Worm (Caenorhabditis elegans) whole organism, L4 larva: ENCODE data around the gene aat-3.
A peak's percentile ranks its signal among the peaks of the same experiment; 100 is the strongest.

Source experiments
- D1046.2 ChIP-seq: fragments of 200-800 bp; sonication (Bioruptor generic); IDR thresholded peaks from 2 replicates; pipeline ENCODE4 v1.3.6; 2022; ENCODE audit warnings: missing genetic modification characterization, missing compliant biosample characterization
- F10B5.3 ChIP-seq: sonication (generic microtip); optimal IDR thresholded peaks from 2 replicates; lab custom pipeline; 2016; ENCODE audit warnings: mild to moderate bottlenecking, missing genetic modification characterization, missing compliant biosample characterization
- F26F4.8 ChIP-seq: fragments of 200-800 bp; sonication (Bioruptor generic); conservative IDR thresholded peaks from 2 replicates; pipeline ENCODE4 v1.3.6; 2022; ENCODE audit warnings: missing genetic modification characterization, missing compliant biosample characterization
- T20F7.1 ChIP-seq: fragments of 200-800 bp; sonication (Bioruptor generic); optimal IDR thresholded peaks from 2 replicates; lab custom pipeline; 2018; ENCODE audit warnings: mild to moderate bottlenecking, missing genetic modification characterization, missing compliant biosample characterization
- T26A8.4 ChIP-seq: fragments of 200-800 bp; sonication (Bioruptor generic); IDR thresholded peaks from 2 replicates; pipeline ENCODE4 v1.3.6; 2022; ENCODE audit warnings: missing genetic modification characterization, missing compliant biosample characterization
- Y5F2A.4 ChIP-seq: fragments of 200-800 bp; sonication (Bioruptor generic); optimal IDR thresholded peaks from 2 replicates; lab custom pipeline; 2018; ENCODE audit warnings: mild to moderate bottlenecking, missing genetic modification characterization, missing compliant biosample characterization
- ZK337.2 ChIP-seq: fragments of 200-800 bp; sonication (Bioruptor generic); IDR thresholded peaks from 2 replicates; pipeline ENCODE4 v1.3.6; 2022; ENCODE audit warnings: missing genetic modification reagents, missing genetic modification characterization, missing compliant biosample characterization
- aha-1 ChIP-seq: fragments of 150-350 bp; peaks from one replicate; lab custom pipeline; 2014; ENCODE audit warnings: missing biosample characterization, missing genetic modification characterization
- ama-1 ChIP-seq: fragments of 150-350 bp; optimal IDR thresholded peaks from 2 replicates; lab custom pipeline; 2014; ENCODE audit warnings: inconsistent platforms, mixed read lengths
- arid-1 ChIP-seq: fragments of 200-800 bp; sonication (Bioruptor generic); conservative IDR thresholded peaks from 2 replicates; pipeline ENCODE4 v1.3.6; 2022; ENCODE audit warnings: missing genetic modification reagents, missing genetic modification characterization, missing compliant biosample characterization
- attf-4 ChIP-seq: sonication (generic microtip); optimal IDR thresholded peaks from 3 replicates; lab custom pipeline; 2017; ENCODE audit warnings: missing biosample characterization, missing genetic modification characterization
- ceh-28 ChIP-seq: fragments of 150-350 bp; optimal IDR thresholded peaks from 2 replicates; lab custom pipeline; 2014; ENCODE audit warnings: missing biosample characterization, missing genetic modification reagents, missing genetic modification characterization
- ceh-32 ChIP-seq: sonication (generic microtip); optimal IDR thresholded peaks from 2 replicates; lab custom pipeline; 2016; ENCODE audit warnings: mild to moderate bottlenecking, missing genetic modification characterization, missing compliant biosample characterization; ENCODE audit not compliant: poor library complexity
- ceh-44 ChIP-seq: fragments of 200-800 bp; sonication (Bioruptor generic); IDR thresholded peaks from 2 replicates; pipeline ENCODE4 v1.3.6; 2022; ENCODE audit warnings: missing genetic modification reagents, missing genetic modification characterization, missing compliant biosample characterization
- ces-1 ChIP-seq: fragments of 150-350 bp; sonication (generic microtip); optimal IDR thresholded peaks from 4 replicates; lab custom pipeline; 2014; ENCODE audit warnings: missing biosample characterization, missing genetic modification reagents, missing genetic modification characterization
- cey-2 ChIP-seq: sonication (generic microtip); optimal IDR thresholded peaks from 3 replicates; lab custom pipeline; 2017; ENCODE audit warnings: missing genetic modification characterization, mild to moderate bottlenecking, missing compliant biosample characterization, antibody characterized with exemption, borderline replicate concordance; ENCODE audit not compliant: insufficient read depth
- ctbp-1 ChIP-seq: fragments of 200-800 bp; sonication (Bioruptor generic); IDR thresholded peaks from 2 replicates; pipeline ENCODE4 v1.3.6; 2022; ENCODE audit warnings: missing genetic modification reagents, missing genetic modification characterization, missing compliant biosample characterization
- daf-12 ChIP-seq: fragments of 150-350 bp; optimal IDR thresholded peaks from 2 replicates; lab custom pipeline; 2014; ENCODE audit warnings: missing biosample characterization, missing genetic modification reagents, missing genetic modification characterization
- daf-19 ChIP-seq: fragments of 200-800 bp; sonication (Bioruptor generic); conservative IDR thresholded peaks from 2 replicates; pipeline ENCODE4 v1.3.6; 2022; ENCODE audit warnings: missing genetic modification characterization, missing compliant biosample characterization
- dmd-6 ChIP-seq: fragments of 200-800 bp; sonication (Bioruptor generic); IDR thresholded peaks from 2 replicates; pipeline ENCODE4 v1.3.6; 2022; ENCODE audit warnings: missing genetic modification reagents, missing genetic modification characterization, missing compliant biosample characterization
- dmd-8 ChIP-seq: fragments of 200-800 bp; sonication (Bioruptor generic); IDR thresholded peaks from 2 replicates; pipeline ENCODE4 v1.3.6; 2022; ENCODE audit warnings: missing genetic modification characterization, missing compliant biosample characterization
- dmd-9 ChIP-seq: fragments of 200-800 bp; sonication (Bioruptor generic); IDR thresholded peaks from 2 replicates; pipeline ENCODE4 v1.3.6; 2022; ENCODE audit warnings: missing genetic modification reagents, missing genetic modification characterization, missing compliant biosample characterization
- egl-27 ChIP-seq: sonication (generic microtip); optimal IDR thresholded peaks from 3 replicates; lab custom pipeline; 2017; ENCODE audit warnings: missing biosample characterization, missing genetic modification reagents, missing genetic modification characterization
- fos-1 ChIP-seq: fragments of 150-350 bp; optimal IDR thresholded peaks from 2 replicates; lab custom pipeline; 2014; ENCODE audit warnings: missing biosample characterization, missing genetic modification characterization
- hif-1 ChIP-seq, 2 experiments: sonication (generic microtip); optimal IDR thresholded peaks; 2 replicates each; lab custom pipeline; 2016 to 2017; ENCODE audit warnings: missing compliant biosample characterization in 2 of 2, missing genetic modification characterization in 2 of 2, missing genetic modification reagents in 2 of 2, missing genotype in 2 of 2, mild to moderate bottlenecking in 1 of 2
- hmg-1.1 ChIP-seq: fragments of 200-800 bp; sonication (Bioruptor generic); IDR thresholded peaks from 2 replicates; pipeline ENCODE4 v1.3.6; 2022; ENCODE audit warnings: missing genetic modification reagents, missing genetic modification characterization, missing compliant biosample characterization
- jun-1 ChIP-seq: fragments of 150-350 bp; optimal IDR thresholded peaks from 2 replicates; lab custom pipeline; 2014; ENCODE audit warnings: missing biosample characterization, missing genetic modification reagents, missing genetic modification characterization
- lim-7 ChIP-seq: fragments of 200-800 bp; sonication (Bioruptor generic); IDR thresholded peaks from 2 replicates; pipeline ENCODE4 v1.3.6; 2022; ENCODE audit warnings: missing genetic modification characterization, missing compliant biosample characterization
- lin-15B ChIP-seq: fragments of 150-350 bp; sonication (generic microtip); optimal IDR thresholded peaks from 3 replicates; lab custom pipeline; 2014; ENCODE audit warnings: missing biosample characterization, missing genetic modification characterization
- lin-38 ChIP-seq: fragments of 200-800 bp; sonication (Bioruptor generic); IDR thresholded peaks from 2 replicates; pipeline ENCODE4 v1.3.6; 2022; ENCODE audit warnings: missing genetic modification reagents, missing genetic modification characterization, missing compliant biosample characterization
- lin-39 ChIP-seq: fragments of 150-350 bp; optimal IDR thresholded peaks from 2 replicates; lab custom pipeline; 2014; ENCODE audit warnings: missing biosample characterization, missing genetic modification reagents, missing genetic modification characterization
- lsy-2 ChIP-seq, 2 experiments: fragments of 150-350 bp in 1 of 2; sonication (generic microtip) in 1 of 2; optimal IDR thresholded peaks; 2 replicates each; lab custom pipeline; 2014 to 2017; ENCODE audit warnings: missing biosample characterization in 2 of 2, missing genetic modification characterization in 2 of 2
- madf-5 ChIP-seq, 2 experiments: fragments of 200-800 bp; sonication (Bioruptor generic); IDR thresholded peaks; 2 replicates each; pipeline ENCODE4 v1.3.6; 2022; ENCODE audit warnings: missing compliant biosample characterization in 2 of 2, missing genetic modification characterization in 2 of 2
- mdl-1 ChIP-seq, 2 experiments: fragments of 150-350 bp in 1 of 2; sonication (generic microtip) in 1 of 2; optimal IDR thresholded peaks; 2 replicates each; lab custom pipeline; 2014 to 2017; ENCODE audit warnings: missing biosample characterization in 2 of 2, missing genetic modification characterization in 2 of 2
- mdt-29 ChIP-seq: fragments of 200-800 bp; sonication (Bioruptor generic); IDR thresholded peaks from 2 replicates; pipeline ENCODE4 v1.3.6; 2022; ENCODE audit warnings: missing genetic modification reagents, missing genetic modification characterization, missing compliant biosample characterization
- mxl-3 ChIP-seq: fragments of 200-800 bp; sonication (Bioruptor generic); optimal IDR thresholded peaks from 2 replicates; lab custom pipeline; 2018; ENCODE audit warnings: mild to moderate bottlenecking, missing genetic modification characterization, missing compliant biosample characterization
- nhr-10 ChIP-seq: fragments of 150-350 bp; optimal IDR thresholded peaks from 2 replicates; lab custom pipeline; 2014; ENCODE audit warnings: missing biosample characterization, missing genetic modification characterization
- nhr-102 ChIP-seq: sonication (generic microtip); optimal IDR thresholded peaks from 2 replicates; lab custom pipeline; 2016; ENCODE audit warnings: mild to moderate bottlenecking, missing genetic modification characterization, moderate library complexity, missing compliant biosample characterization
- nhr-11 ChIP-seq: fragments of 150-350 bp; optimal IDR thresholded peaks from 2 replicates; lab custom pipeline; 2014; ENCODE audit warnings: missing biosample characterization, missing genetic modification characterization
- nhr-237 ChIP-seq: sonication (generic microtip); optimal IDR thresholded peaks from 2 replicates; lab custom pipeline; 2017; ENCODE audit warnings: missing biosample characterization, missing genetic modification characterization
- nhr-41 ChIP-seq: fragments of 200-800 bp; sonication (Bioruptor generic); IDR thresholded peaks from 2 replicates; pipeline ENCODE4 v1.3.6; 2022; ENCODE audit warnings: missing genetic modification reagents, missing genetic modification characterization, missing compliant biosample characterization
- nhr-76 ChIP-seq: fragments of 150-350 bp; optimal IDR thresholded peaks from 2 replicates; lab custom pipeline; 2014; ENCODE audit warnings: missing biosample characterization, missing genetic modification characterization
- nhr-77 ChIP-seq: fragments of 150-350 bp; optimal IDR thresholded peaks from 2 replicates; lab custom pipeline; 2014; ENCODE audit warnings: missing biosample characterization, missing genetic modification characterization
- php-3 ChIP-seq: fragments of 200-800 bp; sonication (Bioruptor generic); IDR thresholded peaks from 2 replicates; pipeline ENCODE4 v1.3.6; 2022; ENCODE audit warnings: missing genetic modification reagents, missing genetic modification characterization, missing compliant biosample characterization
- rbr-2 ChIP-seq: sonication (generic microtip); optimal IDR thresholded peaks from 2 replicates; lab custom pipeline; 2016; ENCODE audit warnings: missing genotype, missing genetic modification characterization, missing compliant biosample characterization
- saeg-2 ChIP-seq: fragments of 200-800 bp; sonication (Bioruptor generic); IDR thresholded peaks from 2 replicates; pipeline ENCODE4 v1.3.6; 2022; ENCODE audit warnings: missing genetic modification reagents, missing genetic modification characterization, missing compliant biosample characterization
- skn-1 ChIP-seq: fragments of 150-350 bp; optimal IDR thresholded peaks from 2 replicates; lab custom pipeline; 2014; ENCODE audit warnings: missing biosample characterization, missing genetic modification characterization
- spr-1 ChIP-seq: sonication (generic microtip); optimal IDR thresholded peaks from 2 replicates; lab custom pipeline; 2016; ENCODE audit warnings: mild to moderate bottlenecking, missing genetic modification characterization, missing compliant biosample characterization
- unc-39 ChIP-seq: sonication (generic microtip); optimal IDR thresholded peaks from 2 replicates; lab custom pipeline; 2017; ENCODE audit warnings: missing biosample characterization, missing genetic modification characterization
- vab-7 ChIP-seq: fragments of 200-800 bp; sonication (Bioruptor generic); IDR thresholded peaks from 2 replicates; pipeline ENCODE4 v1.3.6; 2022; ENCODE audit warnings: missing genetic modification reagents, missing genetic modification characterization, missing compliant biosample characterization
- zag-1 ChIP-seq: fragments of 150-350 bp; optimal IDR thresholded peaks from 2 replicates; lab custom pipeline; 2014; ENCODE audit warnings: missing biosample characterization, missing genetic modification characterization
- zip-11 ChIP-seq: fragments of 200-800 bp; sonication (Bioruptor generic); IDR thresholded peaks from 2 replicates; pipeline ENCODE4 v1.3.6; 2022; ENCODE audit warnings: missing genetic modification characterization, missing compliant biosample characterization

Gene aat-3

ce11 chrX:2531276-2531675 is 20.8 kb upstream of the aat-3 start (continued):
- TF ChIP-seq Y5F2A.4 (no peak), skn-1 (tag; lab: Kevin White, UChicago) (no peak), daf-12 (tag; lab: Kevin White, UChicago) (no peak), T20F7.1 (GFP tag; lab: Kevin White, UChicago) (peak; percentile 39), nhr-41 (GFP tag; lab: Robert Waterston, UW) (peak; percentile 66; the same call in 1 of the 2 replicates), nhr-10 (tag; lab: Kevin White, UChicago) (no peak), arid-1 (GFP tag; lab: Robert Waterston, UW) (peak; percentile 75), rbr-2 (tag; lab: Kevin White, UChicago) (peak; percentile 16), ceh-32 (no peak), lin-15B (no peak), dmd-6 (GFP tag; lab: Robert Waterston, UW) (peak; percentile 35), hif-1 (tag; optimal IDR thresholded peaks at IDR 0.05; lab: Kevin White, UChicago) (no peak), T26A8.4 (GFP tag; lab: Robert Waterston, UW) (0 out of 2 replicates have a peak, but pooled peaks have one; percentile 34), mdl-1 (tag; optimal IDR thresholded peaks at IDR 0.05; lab: Kevin White, UChicago) (no peak), daf-19 (GFP tag; lab: Robert Waterston, UW) (peak; percentile 80), mdt-29 (GFP tag; lab: Robert Waterston, UW) (peak; percentile 73), aha-1 (tag; lab: Kevin White, UChicago) (peak; percentile 98), zag-1 (tag; lab: Kevin White, UChicago) (no peak), nhr-76 (no peak), mxl-3 (no peak), spr-1 (peak; percentile 12), ZK337.2 (GFP tag; lab: Robert Waterston, UW) (no peak), dmd-8 (GFP tag; lab: Robert Waterston, UW) (peak; percentile 73), attf-4 (tag; lab: Kevin White, UChicago) (no peak), nhr-237 (tag; lab: Kevin White, UChicago) (no peak), nhr-11 (no peak), saeg-2 (no peak), zip-11 (GFP tag; lab: Robert Waterston, UW) (no peak), D1046.2 (GFP tag; lab: Robert Waterston, UW) (peak; percentile 69; the same call in 1 of the 2 replicates), nhr-77 (no peak), ceh-28 (no peak), madf-5 (GFP tag; IDR thresholded peaks at IDR 0.05; lab: Robert Waterston, UW) (no peak), ama-1 (lab: Kevin White, UChicago) (no peak), lim-7 (GFP tag; lab: Robert Waterston, UW) (peak; percentile 81), egl-27 (tag; lab: Kevin White, UChicago) (no peak), jun-1 (tag; lab: Kevin White, UChicago) (no peak), nhr-102 (tag; lab: Kevin White, UChicago) (peak; percentile 70), php-3 (GFP tag; lab: Robert Waterston, UW) (0 out of 2 replicates have a peak, but pooled peaks have one; percentile 40), lin-38 (peak; percentile 63), lsy-2 (tag; optimal IDR thresholded peaks at IDR 0.05; lab: Kevin White, UChicago) (peak in 1 of 2 experiments; percentile 53), F10B5.3 (no peak), vab-7 (GFP tag; lab: Robert Waterston, UW) (peak; percentile 77), ceh-44 (GFP tag; lab: Robert Waterston, UW) (0 out of 2 replicates have a peak, but pooled peaks have one; percentile 48), unc-39 (no peak), fos-1 (tag; lab: Kevin White, UChicago) (no peak), ctbp-1 (GFP tag; lab: Robert Waterston, UW) (peak; percentile 70), hmg-1.1 (GFP tag; lab: Robert Waterston, UW) (peak; percentile 40; the same call in 1 of the 2 replicates), cey-2 (no peak), dmd-9 (GFP tag; lab: Robert Waterston, UW) (0 out of 2 replicates have a peak, but pooled peaks have one; percentile 45), lin-39 (no peak), F26F4.8 (GFP tag; lab: Robert Waterston, UW) (0 out of 2 replicates have a peak, but pooled peaks have one; percentile 35), ces-1 (GFP tag; lab: Kevin White, UChicago) (no peak)
